Worm (Caenorhabditis elegans) whole organism, L1 larva: ENCODE results near the gene srlf-32.

Source experiments
- C16A3.4 ChIP-seq: fragments of 150-350 bp; optimal IDR thresholded peaks from 2 replicates; lab custom pipeline; 2014; ENCODE audit warnings: missing biosample characterization, missing genetic modification characterization
- F16B12.6 ChIP-seq: fragments of 150-350 bp; optimal IDR thresholded peaks from 2 replicates; lab custom pipeline; 2014; ENCODE audit warnings: missing biosample characterization, missing genetic modification characterization
- Y116A8C.19 ChIP-seq: sonication (generic microtip); optimal IDR thresholded peaks from 2 replicates; lab custom pipeline; 2016; ENCODE audit warnings: missing compliant biosample characterization, missing genetic modification characterization, borderline replicate concordance
- aha-1 ChIP-seq: fragments of 150-350 bp; optimal IDR thresholded peaks from 2 replicates; lab custom pipeline; 2014; ENCODE audit warnings: missing biosample characterization, missing genetic modification characterization
- aly-2 ChIP-seq: fragments of 150-350 bp; optimal IDR thresholded peaks from 2 replicates; lab custom pipeline; 2014; ENCODE audit warnings: missing biosample characterization, missing genetic modification characterization
- ama-1 ChIP-seq: fragments of 150-350 bp; optimal IDR thresholded peaks from 2 replicates; lab custom pipeline; 2014
- ceh-63 ChIP-seq: fragments of 200-800 bp; sonication (Bioruptor generic); optimal IDR thresholded peaks from 2 replicates; lab custom pipeline; 2018; ENCODE audit warnings: mild to moderate bottlenecking, missing genetic modification characterization, missing compliant biosample characterization
- ceh-88 ChIP-seq: fragments of 200-800 bp; sonication (Bioruptor generic); IDR thresholded peaks from 2 replicates; pipeline ENCODE4 v1.3.6; 2022; ENCODE audit warnings: missing genetic modification characterization, missing compliant biosample characterization
- ces-1 ChIP-seq: fragments of 150-350 bp; optimal IDR thresholded peaks from 2 replicates; lab custom pipeline; 2014; ENCODE audit warnings: missing biosample characterization, missing genetic modification reagents, missing genetic modification characterization
- dpl-1 ChIP-seq, 3 experiments: fragments of 150-350 bp in 2 of 3; sonication (generic microtip) in 1 of 3; optimal IDR thresholded peaks; 2 replicates each; lab custom pipeline; 2014 to 2017; ENCODE audit warnings: missing biosample characterization in 3 of 3, missing genetic modification characterization in 3 of 3, missing genetic modification reagents in 3 of 3
- efl-1 ChIP-seq, 4 experiments: fragments of 150-350 bp; optimal IDR thresholded peaks in 3 of 4; peaks in 1 of 4; 1 replicate in 1 of 4; 2 replicates in 3 of 4; lab custom pipeline; 2014; ENCODE audit warnings: missing biosample characterization in 2 of 4, missing genetic modification characterization in 2 of 4, missing genetic modification reagents in 2 of 4
- efl-3 ChIP-seq: fragments of 200-800 bp; sonication (Bioruptor generic); optimal IDR thresholded peaks from 2 replicates; lab custom pipeline; 2018; ENCODE audit warnings: mild to moderate bottlenecking, missing genetic modification characterization, missing compliant biosample characterization
- egl-13 ChIP-seq: sonication (generic microtip); optimal IDR thresholded peaks from 2 replicates; lab custom pipeline; 2016; ENCODE audit warnings: missing genotype, missing genetic modification reagents, missing genetic modification characterization, missing compliant biosample characterization
- fkh-10 ChIP-seq: sonication (generic microtip); optimal IDR thresholded peaks from 2 replicates; lab custom pipeline; 2017; ENCODE audit warnings: missing biosample characterization, missing genetic modification reagents, missing genetic modification characterization
- fkh-8 ChIP-seq: sonication (generic microtip); optimal IDR thresholded peaks from 2 replicates; lab custom pipeline; 2016; ENCODE audit warnings: mild to moderate bottlenecking, missing genetic modification characterization, missing compliant biosample characterization
- fos-1 ChIP-seq: fragments of 150-350 bp; optimal IDR thresholded peaks from 2 replicates; lab custom pipeline; 2014; ENCODE audit warnings: missing biosample characterization, missing genetic modification characterization
- grh-1 ChIP-seq: fragments of 200-800 bp; sonication (Bioruptor generic); IDR thresholded peaks from 2 replicates; pipeline ENCODE4 v1.3.6; 2022; ENCODE audit warnings: missing genetic modification reagents, missing genetic modification characterization, missing compliant biosample characterization
- hlh-4 ChIP-seq: sonication (generic microtip); optimal IDR thresholded peaks from 2 replicates; lab custom pipeline; 2016; ENCODE audit warnings: mild to moderate bottlenecking, missing genetic modification characterization, missing compliant biosample characterization
- lin-35 ChIP-seq, 2 experiments: fragments of 150-350 bp; optimal IDR thresholded peaks; 2 replicates each; lab custom pipeline; 2014; ENCODE audit warnings: missing biosample characterization in 2 of 2, missing genetic modification characterization in 2 of 2, missing genetic modification reagents in 2 of 2
- lin-39 ChIP-seq: fragments of 150-350 bp; optimal IDR thresholded peaks from 2 replicates; lab custom pipeline; 2014; ENCODE audit warnings: missing biosample characterization, missing genetic modification reagents, missing genetic modification characterization
- lsy-2 ChIP-seq, 2 experiments: fragments of 150-350 bp; optimal IDR thresholded peaks; 2 replicates each; lab custom pipeline; 2014; ENCODE audit warnings: missing biosample characterization in 2 of 2, missing genetic modification characterization in 2 of 2
- mdl-1 ChIP-seq, 2 experiments: fragments of 150-350 bp; optimal IDR thresholded peaks; 2 replicates each; lab custom pipeline; 2014 to 2017; ENCODE audit warnings: missing biosample characterization in 2 of 2, missing genetic modification characterization in 2 of 2, inconsistent platforms in 1 of 2
- nhr-47 ChIP-seq: sonication (generic microtip); optimal IDR thresholded peaks from 2 replicates; lab custom pipeline; 2016; ENCODE audit warnings: mild to moderate bottlenecking, missing genetic modification characterization, moderate library complexity, missing compliant biosample characterization
- nhr-76 ChIP-seq: sonication (generic microtip); optimal IDR thresholded peaks from 2 replicates; lab custom pipeline; 2017; ENCODE audit warnings: missing biosample characterization, missing genetic modification characterization
- nhr-85 ChIP-seq: sonication (generic microtip); peaks from one replicate; lab custom pipeline; 2016; ENCODE audit warnings: missing genetic modification characterization, inconsistent platforms, missing compliant biosample characterization
- nhr-90 ChIP-seq: sonication (generic microtip); optimal IDR thresholded peaks from 2 replicates; lab custom pipeline; 2016; ENCODE audit warnings: mild to moderate bottlenecking, missing genetic modification characterization, missing compliant biosample characterization; ENCODE audit not compliant: poor library complexity
- rnt-1 ChIP-seq: sonication (generic microtip); optimal IDR thresholded peaks from 2 replicates; lab custom pipeline; 2016; ENCODE audit warnings: mild to moderate bottlenecking, missing genetic modification characterization, moderate library complexity, missing compliant biosample characterization
- snpc-4 ChIP-seq: fragments of 150-350 bp; optimal IDR thresholded peaks from 2 replicates; lab custom pipeline; 2014; ENCODE audit warnings: missing biosample characterization, missing genetic modification characterization
- tlp-1 ChIP-seq: fragments of 150-350 bp; optimal IDR thresholded peaks from 2 replicates; lab custom pipeline; 2014; ENCODE audit warnings: missing biosample characterization, missing genetic modification characterization
- unc-130 ChIP-seq: fragments of 150-350 bp; optimal IDR thresholded peaks from 2 replicates; lab custom pipeline; 2017; ENCODE audit warnings: missing biosample characterization, missing genetic modification characterization, inconsistent platforms
- unc-30 ChIP-seq: sonication (generic microtip); optimal IDR thresholded peaks from 2 replicates; lab custom pipeline; 2017; ENCODE audit warnings: missing biosample characterization, missing genetic modification characterization
- xbp-1 ChIP-seq: sonication (generic microtip); optimal IDR thresholded peaks from 2 replicates; lab custom pipeline; 2016; ENCODE audit warnings: missing genetic modification characterization, missing compliant biosample characterization
- zag-1 ChIP-seq: fragments of 150-350 bp; optimal IDR thresholded peaks from 2 replicates; lab custom pipeline; 2014; ENCODE audit warnings: missing biosample characterization, missing genetic modification characterization

srlf-32 gene

ce11 chrIV:11925346-11926075 lies at the start of gene srlf-32, which contains the start of gene srlf-33:
srlf-32 (plus strand) TSS chrIV:11926025.
srlf-33 (minus strand) TSS chrIV:11925446.
- no peak for TF ChIP-seq fkh-10 (GFP tag; lab: Kevin White, UChicago)
- no peak for TF ChIP-seq efl-1 (optimal IDR thresholded peaks at IDR 0.05; lab: Kevin White, UChicago)
- peak in 1 of 2 experiments; percentile 43 for TF ChIP-seq efl-1 (GFP tag; optimal IDR thresholded peaks at IDR 0.05 in 1 of 2; lab: Kevin White, UChicago)

- TF ChIP-seq hlh-4 (tag; lab: Kevin White, UChicago) (no peak), efl-1 (optimal IDR thresholded peaks at IDR 0.05; lab: Kevin White, UChicago) (no peak), efl-1 (GFP tag; optimal IDR thresholded peaks at IDR 0.05 in 1 of 2; lab: Kevin White, UChicago) (no peak), nhr-47 (tag; lab: Kevin White, UChicago) (no peak), xbp-1 (no peak), ceh-63 (GFP tag; lab: Kevin White, UChicago) (no peak), ama-1 (no peak), efl-3 (GFP tag; lab: Kevin White, UChicago) (no peak), lin-39 (no peak), lin-35 (GFP tag; optimal IDR thresholded peaks at IDR 0.05; lab: Kevin White, UChicago) (no peak), aha-1 (tag; lab: Kevin White, UChicago) (no peak), rnt-1 (tag; lab: Kevin White, UChicago) (no peak), zag-1 (no peak)
Observed at ce11 chrIV:11877674-11878073, 48.2 kb upstream of the srlf-32 start, which contains the start of gene pph-2. pph-2 (minus strand) TSS chrIV:11877774.

ce11 chrIV:11878249-11878648 lies 47.6 kb upstream of the srlf-32 start, which contains the start of gene cutl-27:
cutl-27 (plus strand) TSS chrIV:11878549.
- TF ChIP-seq unc-130 (tag; lab: Kevin White, UChicago) (no peak), nhr-47 (tag; lab: Kevin White, UChicago) (no peak), fos-1 (tag; lab: Kevin White, UChicago) (no peak), lin-39 (no peak), nhr-85 (tag; lab: Kevin White, UChicago) (no peak), nhr-90 (tag; lab: Kevin White, UChicago) (no peak), nhr-76 (tag; lab: Kevin White, UChicago) (no peak), C16A3.4 (tag; lab: Kevin White, UChicago) (no peak), xbp-1 (no peak), snpc-4 (tag; lab: Kevin White, UChicago) (no peak), rnt-1 (tag; lab: Kevin White, UChicago) (no peak), ces-1 (GFP tag; lab: Kevin White, UChicago) (no peak), aly-2 (no peak), lsy-2 (tag; optimal IDR thresholded peaks at IDR 0.05; lab: Kevin White, UChicago) (no peak), egl-13 (no peak), mdl-1 (tag; optimal IDR thresholded peaks at IDR 0.05; lab: Kevin White, UChicago) (no peak), ceh-88 (GFP tag; lab: Robert Waterston, UW) (no peak), grh-1 (no peak)
- TF ChIP-seq, all 84 proteins: peak for 0

- no peak for TF ChIP-seq ceh-63 (GFP tag; lab: Kevin White, UChicago)
- no peak for TF ChIP-seq ces-1 (GFP tag; lab: Kevin White, UChicago)
- TF ChIP-seq F16B12.6 (tag; lab: Kevin White, UChicago): no peak
- no peak for TF ChIP-seq tlp-1 (tag; lab: Kevin White, UChicago)
- no peak for TF ChIP-seq fkh-10 (GFP tag; lab: Kevin White, UChicago)
- no peak for TF ChIP-seq unc-30 (tag; lab: Kevin White, UChicago)
- no peak for TF ChIP-seq fkh-8
- no peak for TF ChIP-seq dpl-1 (GFP tag; optimal IDR thresholded peaks at IDR 0.05; lab: Kevin White, UChicago)
- TF ChIP-seq Y116A8C.19 (tag; lab: Kevin White, UChicago): no peak
Observed at ce11 chrIV:11882534-11882933, 43.3 kb upstream of the srlf-32 start.
